Fruit fly (Drosophila melanogaster) S2 (cell line): Measurements from ENCODE around the gene Sfp24Bd.
A peak's percentile ranks its signal among the peaks of the same experiment; 100 is the strongest.

ENCODE experiments used
- CG8478 ChIP-seq: fragments of >200 bp; optimal IDR thresholded peaks from 2 replicates; lab custom pipeline; 2018
- CTCF ChIP-seq, 2 experiments: fragments of >200 bp; optimal IDR thresholded peaks; 2 replicates each; lab custom pipeline; 2018

Gene Sfp24Bd

dm6 chr2L:3696438-3696837 lies 27.5 kb upstream of the Sfp24Bd start, which contains the start of gene IM33:
TSS of gene IM33 (minus strand) at chr2L:3696658.
- no peak for TF ChIP-seq CTCF (optimal IDR thresholded peaks at IDR 0.05; lab: Kevin White, UChicago)
- no peak for TF ChIP-seq CG8478 (lab: Kevin White, UChicago)

dm6 chr2L:3695361-3695818 lies 26.5 kb upstream of the Sfp24Bd start, which contains the start of gene CG16713:
TSS of gene CG16713 (minus strand) at chr2L:3695411.
- TF ChIP-seq CG8478 (lab: Kevin White, UChicago): no peak
- no peak for TF ChIP-seq CTCF (optimal IDR thresholded peaks at IDR 0.05; lab: Kevin White, UChicago)

dm6 chr2L:3694920-3695319 lies 26.0 kb upstream of the Sfp24Bd start, which contains the start of gene CG43165:
TSS of gene CG43165 (minus strand) at chr2L:3695020.
- TF ChIP-seq CG8478 (lab: Kevin White, UChicago) (no peak), CTCF (optimal IDR thresholded peaks at IDR 0.05; lab: Kevin White, UChicago) (no peak)

dm6 chr2L:3693805-3694204 lies 24.9 kb upstream of the Sfp24Bd start, which contains the start of gene Acp24A4:
TSS of gene Acp24A4 (minus strand) at chr2L:3693905.
- TF ChIP-seq CG8478 (lab: Kevin White, UChicago) (no peak), CTCF (optimal IDR thresholded peaks at IDR 0.05; lab: Kevin White, UChicago) (no peak)

dm6 chr2L:3693082-3693481 lies 24.1 kb upstream of the Sfp24Bd start, which contains the start of gene CG3513:
TSS of gene CG3513 (minus strand) at chr2L:3693182.
- TF ChIP-seq CTCF (optimal IDR thresholded peaks at IDR 0.05; lab: Kevin White, UChicago) (no peak), CG8478 (lab: Kevin White, UChicago) (no peak)

- TF ChIP-seq CTCF (optimal IDR thresholded peaks at IDR 0.05; lab: Kevin White, UChicago): no peak
Observed at dm6 chr2L:3692466-3692865, 23.5 kb upstream of the Sfp24Bd start, which contains the start of gene CG16704. TSS of gene CG16704 (minus strand) at chr2L:3692587.

dm6 chr2L:3685139-3685851 lies 16.4 kb upstream of the Sfp24Bd start:
- TF ChIP-seq CG8478 (lab: Kevin White, UChicago) (no peak), CTCF (optimal IDR thresholded peaks at IDR 0.05; lab: Kevin White, UChicago) (no peak)

- TF ChIP-seq CTCF (optimal IDR thresholded peaks at IDR 0.05; lab: Kevin White, UChicago) (no peak), CG8478 (lab: Kevin White, UChicago) (no peak)
Observed at dm6 chr2L:3682489-3682888, 13.6 kb upstream of the Sfp24Bd start.

dm6 chr2L:3681338-3681737 lies 12.4 kb upstream of the Sfp24Bd start:
- no peak for TF ChIP-seq CTCF (optimal IDR thresholded peaks at IDR 0.05; lab: Kevin White, UChicago)
- TF ChIP-seq CG8478 (lab: Kevin White, UChicago): no peak

dm6 chr2L:3675770-3676169 lies 6.8 kb upstream of the Sfp24Bd start:
- no peak for TF ChIP-seq CTCF (optimal IDR thresholded peaks at IDR 0.05; lab: Kevin White, UChicago)
- no peak for TF ChIP-seq CG8478 (lab: Kevin White, UChicago)

dm6 chr2L:3670481-3670880 lies 1.5 kb upstream of the Sfp24Bd start, which contains the start of gene Sfp24Bc:
TSS of gene Sfp24Bc (minus strand) at chr2L:3670581.
- TF ChIP-seq CTCF (optimal IDR thresholded peaks at IDR 0.05; lab: Kevin White, UChicago) (no peak), CG8478 (lab: Kevin White, UChicago) (no peak)

dm6 chr2L:3669675-3670074 lies 741 bp upstream of the Sfp24Bd start, which contains the start of gene Sfp24Bb:
TSS of gene Sfp24Bb (minus strand) at chr2L:3669775.
- TF ChIP-seq CTCF (optimal IDR thresholded peaks at IDR 0.05; lab: Kevin White, UChicago): no peak
- no peak for TF ChIP-seq CG8478 (lab: Kevin White, UChicago)

dm6 chr2L:3668451-3668850 lies 483 bp downstream of the Sfp24Bd start, which contains the start of gene Sfp24Ba:
TSS of gene Sfp24Ba (minus strand) at chr2L:3668551.
- no peak for TF ChIP-seq CG8478 (lab: Kevin White, UChicago)
- TF ChIP-seq CTCF (optimal IDR thresholded peaks at IDR 0.05; lab: Kevin White, UChicago): no peak

dm6 chr2L:3662307-3662795 lies 6.6 kb downstream of the Sfp24Bd start, which contains the start of gene Drgx:
TSS of gene Drgx (plus strand) at chr2L:3662745.
- TF ChIP-seq CTCF (optimal IDR thresholded peaks at IDR 0.05; lab: Kevin White, UChicago) (peak in 1 of 2 experiments; percentile 18), CG8478 (lab: Kevin White, UChicago) (no peak)
